Fruit fly (Drosophila melanogaster): ENCODE measurements around the gene ChAT.
A peak's percentile ranks its signal among the peaks of the same experiment; 100 is the strongest.

Gene ChAT

dm6 chr3R:18667659-18668248 lies 37.5 kb upstream of the ChAT start, which contains the start of gene CG31229:
Gene CG31229 (plus strand): TSS chr3R:18667852.
- peak; percentile 53 for TF ChIP-seq bab1 (GFP tag; optimal IDR thresholded peaks at IDR 0.05)
- no peak for TF ChIP-seq CG7045 (GFP tag; optimal IDR thresholded peaks at IDR 0.05)
- peak; percentile 14 for TF ChIP-seq CG11617 (GFP tag; optimal IDR thresholded peaks at IDR 0.05)

dm6 chr3R:18669152-18669551 lies 36.1 kb upstream of the ChAT start, which contains the start of gene CG7702:
Gene CG7702 (plus strand): TSS chr3R:18669390.
- TF ChIP-seq CG33017 (tag; optimal IDR thresholded peaks at IDR 0.05) (no peak), CG14711 (tag; optimal IDR thresholded peaks at IDR 0.05) (no peak), Clk (GFP tag; optimal IDR thresholded peaks at IDR 0.05) (no peak), cic (GFP tag; optimal IDR thresholded peaks at IDR 0.05) (no peak), CG1620 (GFP tag; optimal IDR thresholded peaks at IDR 0.05) (no peak), tj (GFP tag; optimal IDR thresholded peaks at IDR 0.05) (no peak), Crg-1 (GFP tag; optimal IDR thresholded peaks at IDR 0.05) (no peak)

dm6 chr3R:18669812-18670211 lies 35.5 kb upstream of the ChAT start:
- TF ChIP-seq CG7045 (GFP tag; optimal IDR thresholded peaks at IDR 0.05) (no peak), cic (GFP tag; optimal IDR thresholded peaks at IDR 0.05) (no peak), ovo (GFP tag; optimal IDR thresholded peaks at IDR 0.05) (no peak), tj (GFP tag; optimal IDR thresholded peaks at IDR 0.05) (no peak), Hr96 (GFP tag; optimal IDR thresholded peaks at IDR 0.05) (peak; percentile 7), cnc (optimal IDR thresholded peaks at IDR 0.05) (no peak), CG11617 (GFP tag; optimal IDR thresholded peaks at IDR 0.05) (no peak), CG7101 (tag; optimal IDR thresholded peaks at IDR 0.05) (no peak), Crg-1 (GFP tag; optimal IDR thresholded peaks at IDR 0.05) (no peak), kay (GFP tag; ENCODE audit: borderline replicate concordance) (peak; percentile 25), Mnt (GFP tag; optimal IDR thresholded peaks at IDR 0.05) (no peak), Clk (GFP tag; optimal IDR thresholded peaks at IDR 0.05) (no peak), bab1 (GFP tag; optimal IDR thresholded peaks at IDR 0.05) (no peak), toe (GFP tag; optimal IDR thresholded peaks at IDR 0.05) (no peak)

dm6 chr3R:18670441-18671111 lies 34.7 kb upstream of the ChAT start:
- TF ChIP-seq kay (GFP tag; ENCODE audit: borderline replicate concordance), result peak; percentile 76
- TF ChIP-seq CG7045 (GFP tag; optimal IDR thresholded peaks at IDR 0.05), result peak; percentile 76
- TF ChIP-seq CG7101 (tag; optimal IDR thresholded peaks at IDR 0.05), result peak; percentile 76
- TF ChIP-seq cic (GFP tag; optimal IDR thresholded peaks at IDR 0.05), result no peak
- peak; percentile 59 for TF ChIP-seq toe (GFP tag; optimal IDR thresholded peaks at IDR 0.05)
- no peak for TF ChIP-seq CG11617 (GFP tag; optimal IDR thresholded peaks at IDR 0.05)
- TF ChIP-seq Mnt (GFP tag; optimal IDR thresholded peaks at IDR 0.05), result no peak
- TF ChIP-seq bab1 (GFP tag; optimal IDR thresholded peaks at IDR 0.05), result peak; percentile 84
- TF ChIP-seq CG5204 (GFP tag; optimal IDR thresholded peaks at IDR 0.05), result no peak
- peak; percentile 50 for TF ChIP-seq pad (GFP tag; optimal IDR thresholded peaks at IDR 0.05)
- peak; percentile 55 for TF ChIP-seq CG33017 (tag; optimal IDR thresholded peaks at IDR 0.05)
- no peak for TF ChIP-seq Hr96 (GFP tag; optimal IDR thresholded peaks at IDR 0.05)
- TF ChIP-seq CG14711 (tag; optimal IDR thresholded peaks at IDR 0.05), result peak; percentile 51
- peak; percentile 13 for TF ChIP-seq CG12768 (GFP tag; optimal IDR thresholded peaks at IDR 0.05)

- TF ChIP-seq CG14711 (tag; optimal IDR thresholded peaks at IDR 0.05) (no peak), Clk (GFP tag; optimal IDR thresholded peaks at IDR 0.05) (no peak), Crg-1 (GFP tag; optimal IDR thresholded peaks at IDR 0.05) (no peak), CG7045 (GFP tag; optimal IDR thresholded peaks at IDR 0.05) (no peak), CG33017 (tag; optimal IDR thresholded peaks at IDR 0.05) (no peak), CG7101 (tag; optimal IDR thresholded peaks at IDR 0.05) (no peak), Mnt (GFP tag; optimal IDR thresholded peaks at IDR 0.05) (no peak), Hr96 (GFP tag; optimal IDR thresholded peaks at IDR 0.05) (no peak), CG5204 (GFP tag; optimal IDR thresholded peaks at IDR 0.05) (no peak), ovo (GFP tag; optimal IDR thresholded peaks at IDR 0.05) (peak; percentile 10), CG1620 (GFP tag; optimal IDR thresholded peaks at IDR 0.05) (no peak), kay (GFP tag; ENCODE audit: borderline replicate concordance) (no peak), cic (GFP tag; optimal IDR thresholded peaks at IDR 0.05) (peak; percentile 33)
Observed at dm6 chr3R:18671112-18671729, 34.1 kb upstream of the ChAT start, which contains the start of gene CG31230. Gene CG31230 (plus strand): TSS chr3R:18671679.

- no peak for TF ChIP-seq kay (GFP tag; ENCODE audit: borderline replicate concordance)
- TF ChIP-seq toe (GFP tag; optimal IDR thresholded peaks at IDR 0.05), result peak; percentile 12
- TF ChIP-seq CG33017 (tag; optimal IDR thresholded peaks at IDR 0.05), result no peak
- no peak for TF ChIP-seq Crg-1 (GFP tag; optimal IDR thresholded peaks at IDR 0.05)
- peak; percentile 2 for TF ChIP-seq Mnt (GFP tag; optimal IDR thresholded peaks at IDR 0.05)
- TF ChIP-seq CG7101 (tag; optimal IDR thresholded peaks at IDR 0.05), result peak; percentile 6
- no peak for TF ChIP-seq Hr96 (GFP tag; optimal IDR thresholded peaks at IDR 0.05)
Observed at dm6 chr3R:18677500-18677940, 27.8 kb upstream of the ChAT start, which contains the start of the genes dind and CG7706. Gene dind (minus strand): TSS chr3R:18677539. Gene CG7706 (plus strand): TSS chr3R:18677818.
